Worm (Caenorhabditis elegans) whole organism, mixed stage, embryonic: ENCODE results near the gene Y54E2A.5.

Experiments
- M03D4.4 ChIP-seq: sonication (generic microtip); optimal IDR thresholded peaks from 2 replicates; lab custom pipeline; 2017; ENCODE audit warnings: mild to moderate bottlenecking, missing genetic modification characterization, missing compliant biosample characterization
- bed-3 ChIP-seq: fragments of 200-800 bp; sonication (Bioruptor generic); optimal IDR thresholded peaks from 3 replicates; lab custom pipeline; 2018; ENCODE audit warnings: mild to moderate bottlenecking, missing genetic modification characterization, moderate library complexity, missing compliant biosample characterization
- blmp-1 ChIP-seq: fragments of 150-350 bp; optimal IDR thresholded peaks from 2 replicates; lab custom pipeline; 2014; ENCODE audit warnings: missing biosample characterization, missing genetic modification characterization
- ceh-39 ChIP-seq: fragments of 150-350 bp; optimal IDR thresholded peaks from 2 replicates; lab custom pipeline; 2014; ENCODE audit warnings: missing biosample characterization, missing genetic modification characterization
- ceh-43 ChIP-seq: fragments of 200-800 bp; sonication (Bioruptor generic); optimal IDR thresholded peaks from 2 replicates; lab custom pipeline; 2018; ENCODE audit warnings: mild to moderate bottlenecking, missing genetic modification characterization, moderate library complexity, missing compliant biosample characterization
- ceh-83 ChIP-seq: fragments of 200-800 bp; sonication (Bioruptor generic); optimal IDR thresholded peaks from 2 replicates; lab custom pipeline; 2018; ENCODE audit warnings: mild to moderate bottlenecking, missing genetic modification characterization, missing compliant biosample characterization
- ces-1 ChIP-seq: fragments of 150-350 bp; optimal IDR thresholded peaks from 2 replicates; lab custom pipeline; 2014; ENCODE audit warnings: missing biosample characterization, missing genetic modification reagents, missing genetic modification characterization
- drap-1 ChIP-seq: fragments of 200-800 bp; sonication (Bioruptor generic); optimal IDR thresholded peaks from 3 replicates; lab custom pipeline; 2018; ENCODE audit warnings: mild to moderate bottlenecking, missing genetic modification characterization, missing compliant biosample characterization
- elt-1 ChIP-seq: sonication (generic microtip); optimal IDR thresholded peaks from 2 replicates; lab custom pipeline; 2017; ENCODE audit warnings: missing genetic modification characterization, mild to moderate bottlenecking, missing compliant biosample characterization, antibody characterized with exemption, moderate library complexity, borderline replicate concordance; ENCODE audit not compliant: insufficient read depth
- elt-3 ChIP-seq: fragments of 150-350 bp; optimal IDR thresholded peaks from 2 replicates; lab custom pipeline; 2014; ENCODE audit warnings: missing biosample characterization, missing genetic modification characterization
- flh-1 ChIP-seq: fragments of 200-800 bp; sonication (Bioruptor generic); optimal IDR thresholded peaks from 2 replicates; lab custom pipeline; 2018; ENCODE audit warnings: mild to moderate bottlenecking, missing genetic modification characterization, moderate library complexity, missing compliant biosample characterization
- ham-2 ChIP-seq: fragments of 200-800 bp; sonication (Bioruptor generic); optimal IDR thresholded peaks from 2 replicates; lab custom pipeline; 2018; ENCODE audit warnings: mild to moderate bottlenecking, missing genetic modification characterization, missing compliant biosample characterization
- hlh-1 ChIP-seq: fragments of 150-350 bp; optimal IDR thresholded peaks from 2 replicates; lab custom pipeline; 2014; ENCODE audit warnings: missing biosample characterization, missing genetic modification reagents, missing genetic modification characterization
- lin-13 ChIP-seq: fragments of 150-350 bp; optimal IDR thresholded peaks from 2 replicates; lab custom pipeline; 2014; ENCODE audit warnings: missing biosample characterization, missing genetic modification characterization
- lsy-2 ChIP-seq: fragments of 150-350 bp; optimal IDR thresholded peaks from 2 replicates; lab custom pipeline; 2014; ENCODE audit warnings: missing biosample characterization, missing genetic modification characterization
- mab-5 ChIP-seq: fragments of 150-350 bp; optimal IDR thresholded peaks from 2 replicates; lab custom pipeline; 2014; ENCODE audit warnings: missing biosample characterization, missing genetic modification characterization
- mep-1 ChIP-seq: fragments of 150-350 bp; optimal IDR thresholded peaks from 2 replicates; lab custom pipeline; 2017; ENCODE audit warnings: missing biosample characterization, missing genetic modification reagents, missing genetic modification characterization, inconsistent platforms
- mls-2 ChIP-seq: sonication (generic microtip); optimal IDR thresholded peaks from 2 replicates; lab custom pipeline; 2016; ENCODE audit warnings: mild to moderate bottlenecking, missing genetic modification characterization, moderate library complexity, missing compliant biosample characterization
- nhr-12 ChIP-seq: fragments of 150-350 bp; optimal IDR thresholded peaks from 2 replicates; lab custom pipeline; 2014; ENCODE audit warnings: missing biosample characterization, missing genetic modification characterization
- nhr-2 ChIP-seq: fragments of 150-350 bp; optimal IDR thresholded peaks from 2 replicates; lab custom pipeline; 2014; ENCODE audit warnings: missing biosample characterization, missing genetic modification characterization
- nhr-237 ChIP-seq: fragments of 150-350 bp; optimal IDR thresholded peaks from 2 replicates; lab custom pipeline; 2014; ENCODE audit warnings: missing biosample characterization, missing genetic modification characterization
- nhr-28 ChIP-seq: fragments of 150-350 bp; optimal IDR thresholded peaks from 2 replicates; lab custom pipeline; 2014; ENCODE audit warnings: missing biosample characterization, missing genetic modification characterization
- nhr-76 ChIP-seq: sonication (generic microtip); optimal IDR thresholded peaks from 2 replicates; lab custom pipeline; 2017; ENCODE audit warnings: missing biosample characterization, missing genetic modification characterization
- pha-4 ChIP-seq: fragments of 150-350 bp; optimal IDR thresholded peaks from 2 replicates; lab custom pipeline; 2018; ENCODE audit warnings: missing biosample characterization, missing genetic modification reagents, missing genetic modification characterization
- sem-2 ChIP-seq: fragments of 200-800 bp; sonication (Bioruptor generic); optimal IDR thresholded peaks from 2 replicates; lab custom pipeline; 2018; ENCODE audit warnings: mild to moderate bottlenecking, missing genetic modification characterization, missing compliant biosample characterization
- snpc-4 ChIP-seq: fragments of 150-350 bp; optimal IDR thresholded peaks from 2 replicates; lab custom pipeline; 2014; ENCODE audit warnings: missing biosample characterization, missing genetic modification characterization
- tbx-8 ChIP-seq: fragments of 200-800 bp; sonication (Bioruptor generic); optimal IDR thresholded peaks from 2 replicates; lab custom pipeline; 2018; ENCODE audit warnings: mild to moderate bottlenecking, missing genetic modification characterization, moderate library complexity, missing compliant biosample characterization
- unc-120 ChIP-seq: sonication (generic microtip); optimal IDR thresholded peaks from 2 replicates; lab custom pipeline; 2017; ENCODE audit warnings: missing genetic modification characterization, missing compliant biosample characterization; ENCODE audit not compliant: poor library complexity, severe bottlenecking
- unc-39 ChIP-seq: fragments of 150-350 bp; optimal IDR thresholded peaks from 2 replicates; lab custom pipeline; 2014; ENCODE audit warnings: missing biosample characterization, missing genetic modification characterization
- unc-62 ChIP-seq: fragments of 150-350 bp; optimal IDR thresholded peaks from 2 replicates; lab custom pipeline; 2014; ENCODE audit warnings: missing biosample characterization, missing genetic modification reagents, missing genetic modification characterization
- zip-8 ChIP-seq: fragments of 150-350 bp; optimal IDR thresholded peaks from 2 replicates; lab custom pipeline; 2014; ENCODE audit warnings: missing biosample characterization, missing genetic modification characterization
- ztf-11 ChIP-seq: fragments of 150-350 bp; optimal IDR thresholded peaks from 2 replicates; lab custom pipeline; 2014; ENCODE audit warnings: missing biosample characterization, missing genetic modification characterization

The Y54E2A.5 gene

ce11 chrII:14792470-14792869 is 34.9 kb upstream of the Y54E2A.5 start:
- TF ChIP-seq lsy-2 (no peak), nhr-237 (no peak), blmp-1 (no peak), mep-1 (tag; lab: Kevin White, UChicago) (no peak), elt-3 (tag; lab: Kevin White, UChicago) (no peak), mls-2 (tag; lab: Kevin White, UChicago) (no peak), ces-1 (GFP tag; lab: Kevin White, UChicago) (no peak), nhr-76 (tag; lab: Kevin White, UChicago) (no peak)

ce11 chrII:14790751-14791150 is 33.1 kb upstream of the Y54E2A.5 start, which contains the start of gene Y54E2A.10:
Y54E2A.10 (plus strand) TSS chrII:14791051.
- TF ChIP-seq nhr-12 (tag; lab: Kevin White, UChicago) (no peak), nhr-76 (tag; lab: Kevin White, UChicago) (no peak), drap-1 (GFP tag; lab: Kevin White, UChicago) (no peak), ceh-43 (GFP tag; lab: Kevin White, UChicago) (no peak), unc-39 (tag; lab: Kevin White, UChicago) (no peak), pha-4 (no peak), tbx-8 (no peak), unc-62 (GFP tag; lab: Kevin White, UChicago) (no peak), ztf-11 (no peak), nhr-237 (no peak), blmp-1 (no peak), ces-1 (GFP tag; lab: Kevin White, UChicago) (no peak), elt-3 (tag; lab: Kevin White, UChicago) (no peak), lin-13 (tag; lab: Kevin White, UChicago) (no peak), bed-3 (GFP tag; lab: Kevin White, UChicago) (no peak), mep-1 (tag; lab: Kevin White, UChicago) (no peak), nhr-2 (tag; lab: Kevin White, UChicago) (no peak)
- TF ChIP-seq, all 35 proteins: peak for 0

ce11 chrII:14785906-14786305 is 28.3 kb upstream of the Y54E2A.5 start, which contains the start of gene Y54E2A.9:
Y54E2A.9 (minus strand) TSS chrII:14786006.
- TF ChIP-seq M03D4.4 (no peak), zip-8 (tag; lab: Kevin White, UChicago) (no peak), sem-2 (GFP tag; lab: Kevin White, UChicago) (no peak), elt-1 (tag; lab: Kevin White, UChicago) (no peak), flh-1 (GFP tag; lab: Kevin White, UChicago) (no peak), bed-3 (GFP tag; lab: Kevin White, UChicago) (no peak), unc-39 (tag; lab: Kevin White, UChicago) (no peak)

- TF ChIP-seq ceh-83 (no peak), pha-4 (no peak), sem-2 (GFP tag; lab: Kevin White, UChicago) (no peak), nhr-28 (no peak), elt-3 (tag; lab: Kevin White, UChicago) (no peak), lsy-2 (no peak), mab-5 (tag; lab: Kevin White, UChicago) (no peak), ham-2 (GFP tag; lab: Kevin White, UChicago) (no peak), hlh-1 (tag; lab: Kevin White, UChicago) (no peak), zip-8 (tag; lab: Kevin White, UChicago) (no peak), nhr-2 (tag; lab: Kevin White, UChicago) (no peak)
Measured at ce11 chrII:14779851-14780250, 22.2 kb upstream of the Y54E2A.5 start.

ce11 chrII:14778092-14778491 is 20.5 kb upstream of the Y54E2A.5 start, which contains the start of gene Y54E2A.8:
Y54E2A.8 (plus strand) TSS chrII:14778345.
- TF ChIP-seq nhr-76 (tag; lab: Kevin White, UChicago) (no peak), nhr-2 (tag; lab: Kevin White, UChicago) (no peak), nhr-28 (no peak), elt-3 (tag; lab: Kevin White, UChicago) (no peak), ces-1 (GFP tag; lab: Kevin White, UChicago) (no peak), ceh-39 (no peak), pha-4 (no peak), snpc-4 (tag; lab: Kevin White, UChicago) (no peak), unc-120 (no peak), nhr-12 (tag; lab: Kevin White, UChicago) (no peak)
- TF ChIP-seq, all 35 proteins: peak for 0
